Worm (Caenorhabditis elegans) whole organism, dauer: ENCODE measurements around the gene klp-12.
"Not testable (repeated sequence)": the region's sequence is repeated elsewhere in the genome, so short reads cannot be mapped to it uniquely, and the experiment has no call there.

Experiments
- unc-62 ChIP-seq: sonication (generic microtip); optimal IDR thresholded peaks from 2 replicates; lab custom pipeline; 2017; ENCODE audit warnings: missing biosample characterization, missing genetic modification reagents, missing genetic modification characterization

klp-12 gene

ce11 chrIV:11359769-11360168 lies at the start of gene klp-12:
Gene klp-12 (minus strand): TSS chrIV:11359869.
- no peak for TF ChIP-seq unc-62 (GFP tag; lab: Kevin White, UChicago)

ce11 chrIV:11406744-11407690 lies 47.3 kb upstream of the klp-12 start, which contains the start of the genes his-63 and his-64:
Gene his-63 (minus strand): TSS chrIV:11406861.
Gene his-64 (plus strand): TSS chrIV:11407116.
- TF ChIP-seq unc-62 (GFP tag; lab: Kevin White, UChicago): not testable (repeated sequence)

- TF ChIP-seq unc-62 (GFP tag; lab: Kevin White, UChicago): no peak
These were observed 43.8 kb upstream of the klp-12 start, which contains the start of the genes memi-3 and cyp-31A2 for ce11 chrIV:11403288-11403991. Gene memi-3 (minus strand): TSS chrIV:11403338. Gene cyp-31A2 (plus strand): TSS chrIV:11403961.

ce11 chrIV:11401482-11401881 lies 41.8 kb upstream of the klp-12 start:
- no peak for TF ChIP-seq unc-62 (GFP tag; lab: Kevin White, UChicago)

- not testable (repeated sequence) for TF ChIP-seq unc-62 (GFP tag; lab: Kevin White, UChicago)
These were observed 38.7 kb upstream of the klp-12 start, which contains the start of gene dsl-6 for ce11 chrIV:11398267-11398825. Gene dsl-6 (minus strand): TSS chrIV:11398317.

ce11 chrIV:11394243-11394642 lies 34.6 kb upstream of the klp-12 start, which contains the start of gene tag-89:
Gene tag-89 (plus strand): TSS chrIV:11394543.
- TF ChIP-seq unc-62 (GFP tag; lab: Kevin White, UChicago): no peak

- no peak for TF ChIP-seq unc-62 (GFP tag; lab: Kevin White, UChicago)
These were observed 29.0 kb upstream of the klp-12 start for ce11 chrIV:11388684-11389083.

ce11 chrIV:11379254-11379653 lies 19.6 kb upstream of the klp-12 start, which contains the start of gene fbxb-76:
Gene fbxb-76 (minus strand): TSS chrIV:11379354.
- no peak for TF ChIP-seq unc-62 (GFP tag; lab: Kevin White, UChicago)

ce11 chrIV:11377439-11377838 lies 17.8 kb upstream of the klp-12 start:
- no peak for TF ChIP-seq unc-62 (GFP tag; lab: Kevin White, UChicago)

ce11 chrIV:11375713-11376112 lies 16.0 kb upstream of the klp-12 start:
- TF ChIP-seq unc-62 (GFP tag; lab: Kevin White, UChicago): no peak

ce11 chrIV:11372366-11372997 lies 12.8 kb upstream of the klp-12 start, which contains the start of gene cbd-1:
Gene cbd-1 (plus strand): TSS chrIV:11372991.
- no peak for TF ChIP-seq unc-62 (GFP tag; lab: Kevin White, UChicago)

ce11 chrIV:11371645-11372044 lies 12.0 kb upstream of the klp-12 start, which contains the start of gene sec-31:
Gene sec-31 (minus strand): TSS chrIV:11371792.
- TF ChIP-seq unc-62 (GFP tag; lab: Kevin White, UChicago): no peak

- TF ChIP-seq unc-62 (GFP tag; lab: Kevin White, UChicago): no peak
These were observed 4.3 kb upstream of the klp-12 start for ce11 chrIV:11363806-11364562.

- TF ChIP-seq unc-62 (GFP tag; lab: Kevin White, UChicago): no peak
These were observed 1.7 kb upstream of the klp-12 start, which contains the start of gene T01G1.4 for ce11 chrIV:11361409-11361808. Gene T01G1.4 (minus strand): TSS chrIV:11361509.
